Worm (Caenorhabditis elegans) whole organism, mixed stage, embryonic: ENCODE results near the gene T28A8.8.

Experiments used
- M03D4.4 ChIP-seq: sonication (generic microtip); optimal IDR thresholded peaks from 2 replicates; lab custom pipeline; 2017; ENCODE audit warnings: mild to moderate bottlenecking, missing genetic modification characterization, missing compliant biosample characterization
- bed-3 ChIP-seq: fragments of 200-800 bp; sonication (Bioruptor generic); optimal IDR thresholded peaks from 3 replicates; lab custom pipeline; 2018; ENCODE audit warnings: mild to moderate bottlenecking, missing genetic modification characterization, moderate library complexity, missing compliant biosample characterization
- blmp-1 ChIP-seq: fragments of 150-350 bp; optimal IDR thresholded peaks from 2 replicates; lab custom pipeline; 2014; ENCODE audit warnings: missing biosample characterization, missing genetic modification characterization
- ceh-39 ChIP-seq: fragments of 150-350 bp; optimal IDR thresholded peaks from 2 replicates; lab custom pipeline; 2014; ENCODE audit warnings: missing biosample characterization, missing genetic modification characterization
- ceh-43 ChIP-seq: fragments of 200-800 bp; sonication (Bioruptor generic); optimal IDR thresholded peaks from 2 replicates; lab custom pipeline; 2018; ENCODE audit warnings: mild to moderate bottlenecking, missing genetic modification characterization, moderate library complexity, missing compliant biosample characterization
- ceh-83 ChIP-seq: fragments of 200-800 bp; sonication (Bioruptor generic); optimal IDR thresholded peaks from 2 replicates; lab custom pipeline; 2018; ENCODE audit warnings: mild to moderate bottlenecking, missing genetic modification characterization, missing compliant biosample characterization
- ces-1 ChIP-seq: fragments of 150-350 bp; optimal IDR thresholded peaks from 2 replicates; lab custom pipeline; 2014; ENCODE audit warnings: missing biosample characterization, missing genetic modification reagents, missing genetic modification characterization
- cnd-1 ChIP-seq: fragments of 200-800 bp; sonication (Bioruptor generic); optimal IDR thresholded peaks from 2 replicates; lab custom pipeline; 2018; ENCODE audit warnings: mild to moderate bottlenecking, missing genetic modification characterization, missing compliant biosample characterization
- elt-1 ChIP-seq: sonication (generic microtip); optimal IDR thresholded peaks from 2 replicates; lab custom pipeline; 2017; ENCODE audit warnings: missing genetic modification characterization, mild to moderate bottlenecking, missing compliant biosample characterization, antibody characterized with exemption, moderate library complexity, borderline replicate concordance; ENCODE audit not compliant: insufficient read depth
- elt-3 ChIP-seq: fragments of 150-350 bp; optimal IDR thresholded peaks from 2 replicates; lab custom pipeline; 2014; ENCODE audit warnings: missing biosample characterization, missing genetic modification characterization
- flh-1 ChIP-seq: fragments of 200-800 bp; sonication (Bioruptor generic); optimal IDR thresholded peaks from 2 replicates; lab custom pipeline; 2018; ENCODE audit warnings: mild to moderate bottlenecking, missing genetic modification characterization, moderate library complexity, missing compliant biosample characterization
- ham-2 ChIP-seq: fragments of 200-800 bp; sonication (Bioruptor generic); optimal IDR thresholded peaks from 2 replicates; lab custom pipeline; 2018; ENCODE audit warnings: mild to moderate bottlenecking, missing genetic modification characterization, missing compliant biosample characterization
- hlh-1 ChIP-seq: fragments of 150-350 bp; optimal IDR thresholded peaks from 2 replicates; lab custom pipeline; 2014; ENCODE audit warnings: missing biosample characterization, missing genetic modification reagents, missing genetic modification characterization
- lin-32 ChIP-seq: fragments of 200-800 bp; sonication (Bioruptor generic); optimal IDR thresholded peaks from 2 replicates; lab custom pipeline; 2018; ENCODE audit warnings: mild to moderate bottlenecking, missing genetic modification characterization, missing compliant biosample characterization
- lsy-2 ChIP-seq: fragments of 150-350 bp; optimal IDR thresholded peaks from 2 replicates; lab custom pipeline; 2014; ENCODE audit warnings: missing biosample characterization, missing genetic modification characterization
- mab-5 ChIP-seq: fragments of 150-350 bp; optimal IDR thresholded peaks from 2 replicates; lab custom pipeline; 2014; ENCODE audit warnings: missing biosample characterization, missing genetic modification characterization
- mep-1 ChIP-seq: fragments of 150-350 bp; optimal IDR thresholded peaks from 2 replicates; lab custom pipeline; 2017; ENCODE audit warnings: missing biosample characterization, missing genetic modification reagents, missing genetic modification characterization, inconsistent platforms
- mls-2 ChIP-seq: sonication (generic microtip); optimal IDR thresholded peaks from 2 replicates; lab custom pipeline; 2016; ENCODE audit warnings: mild to moderate bottlenecking, missing genetic modification characterization, moderate library complexity, missing compliant biosample characterization
- nhr-12 ChIP-seq: fragments of 150-350 bp; optimal IDR thresholded peaks from 2 replicates; lab custom pipeline; 2014; ENCODE audit warnings: missing biosample characterization, missing genetic modification characterization
- nhr-2 ChIP-seq: fragments of 150-350 bp; optimal IDR thresholded peaks from 2 replicates; lab custom pipeline; 2014; ENCODE audit warnings: missing biosample characterization, missing genetic modification characterization
- nhr-237 ChIP-seq: fragments of 150-350 bp; optimal IDR thresholded peaks from 2 replicates; lab custom pipeline; 2014; ENCODE audit warnings: missing biosample characterization, missing genetic modification characterization
- nhr-28 ChIP-seq: fragments of 150-350 bp; optimal IDR thresholded peaks from 2 replicates; lab custom pipeline; 2014; ENCODE audit warnings: missing biosample characterization, missing genetic modification characterization
- pha-4 ChIP-seq: fragments of 150-350 bp; optimal IDR thresholded peaks from 2 replicates; lab custom pipeline; 2018; ENCODE audit warnings: missing biosample characterization, missing genetic modification reagents, missing genetic modification characterization
- sem-2 ChIP-seq: fragments of 200-800 bp; sonication (Bioruptor generic); optimal IDR thresholded peaks from 2 replicates; lab custom pipeline; 2018; ENCODE audit warnings: mild to moderate bottlenecking, missing genetic modification characterization, missing compliant biosample characterization
- snpc-4 ChIP-seq: fragments of 150-350 bp; optimal IDR thresholded peaks from 2 replicates; lab custom pipeline; 2014; ENCODE audit warnings: missing biosample characterization, missing genetic modification characterization
- sptf-1 ChIP-seq: sonication (generic microtip); optimal IDR thresholded peaks from 2 replicates; lab custom pipeline; 2017; ENCODE audit warnings: mild to moderate bottlenecking, missing genetic modification characterization, moderate library complexity, missing compliant biosample characterization
- tbx-8 ChIP-seq: fragments of 200-800 bp; sonication (Bioruptor generic); optimal IDR thresholded peaks from 2 replicates; lab custom pipeline; 2018; ENCODE audit warnings: mild to moderate bottlenecking, missing genetic modification characterization, moderate library complexity, missing compliant biosample characterization
- unc-120 ChIP-seq: sonication (generic microtip); optimal IDR thresholded peaks from 2 replicates; lab custom pipeline; 2017; ENCODE audit warnings: missing genetic modification characterization, missing compliant biosample characterization; ENCODE audit not compliant: poor library complexity, severe bottlenecking
- unc-39 ChIP-seq: fragments of 150-350 bp; optimal IDR thresholded peaks from 2 replicates; lab custom pipeline; 2014; ENCODE audit warnings: missing biosample characterization, missing genetic modification characterization
- unc-62 ChIP-seq: fragments of 150-350 bp; optimal IDR thresholded peaks from 2 replicates; lab custom pipeline; 2014; ENCODE audit warnings: missing biosample characterization, missing genetic modification reagents, missing genetic modification characterization
- zip-8 ChIP-seq: fragments of 150-350 bp; optimal IDR thresholded peaks from 2 replicates; lab custom pipeline; 2014; ENCODE audit warnings: missing biosample characterization, missing genetic modification characterization

T28A8.8 gene

ce11 chrIII:13535735-13536390 lies 33.2 kb downstream of the T28A8.8 start:
- TF ChIP-seq pha-4 (tag; lab: Kevin White, UChicago): no peak
- TF ChIP-seq unc-120: no peak
- no peak for TF ChIP-seq snpc-4 (tag; lab: Kevin White, UChicago)
- TF ChIP-seq flh-1: no peak
- no peak for TF ChIP-seq blmp-1 (tag; lab: Kevin White, UChicago)
- TF ChIP-seq nhr-237 (tag; lab: Kevin White, UChicago): no peak
- TF ChIP-seq nhr-12 (tag; lab: Kevin White, UChicago): no peak
- no peak for TF ChIP-seq mep-1 (tag; lab: Kevin White, UChicago)
- TF ChIP-seq hlh-1 (tag; lab: Kevin White, UChicago): no peak
- TF ChIP-seq ceh-83 (GFP tag; lab: Kevin White, UChicago): no peak
- TF ChIP-seq, all 35 proteins: peak for 0

- no peak for TF ChIP-seq mep-1 (tag; lab: Kevin White, UChicago)
- no peak for TF ChIP-seq sem-2 (GFP tag; lab: Kevin White, UChicago)
- TF ChIP-seq bed-3 (GFP tag; lab: Kevin White, UChicago): no peak
- no peak for TF ChIP-seq elt-3 (tag; lab: Kevin White, UChicago)
- TF ChIP-seq unc-120: no peak
- no peak for TF ChIP-seq nhr-237 (tag; lab: Kevin White, UChicago)
- no peak for TF ChIP-seq ham-2 (GFP tag; lab: Kevin White, UChicago)
- TF ChIP-seq tbx-8 (GFP tag; lab: Kevin White, UChicago): no peak
- TF ChIP-seq unc-62 (GFP tag; lab: Kevin White, UChicago): no peak
- no peak for TF ChIP-seq elt-1 (tag; lab: Kevin White, UChicago)
Measured at ce11 chrIII:13540791-13541190, 38.2 kb downstream of the T28A8.8 start.

- no peak for TF ChIP-seq nhr-28 (tag; lab: Kevin White, UChicago)
- TF ChIP-seq nhr-237 (tag; lab: Kevin White, UChicago): no peak
Measured at ce11 chrIII:13542458-13542857, 39.8 kb downstream of the T28A8.8 start.

ce11 chrIII:13543434-13543833 lies 40.8 kb downstream of the T28A8.8 start, which contains the start of gene acs-5:
acs-5 (minus strand) TSS chrIII:13543534.
- TF ChIP-seq ces-1 (GFP tag; lab: Kevin White, UChicago) (no peak), ceh-39 (tag; lab: Kevin White, UChicago) (no peak), cnd-1 (tag; lab: Kevin White, UChicago) (no peak), mab-5 (tag; lab: Kevin White, UChicago) (no peak), M03D4.4 (tag; lab: Kevin White, UChicago) (no peak), sptf-1 (tag; lab: Kevin White, UChicago) (no peak), ham-2 (GFP tag; lab: Kevin White, UChicago) (no peak), zip-8 (tag; lab: Kevin White, UChicago) (no peak), mls-2 (no peak), elt-3 (tag; lab: Kevin White, UChicago) (no peak), lin-32 (GFP tag; lab: Kevin White, UChicago) (no peak), hlh-1 (tag; lab: Kevin White, UChicago) (no peak), ceh-43 (GFP tag; lab: Kevin White, UChicago) (no peak), unc-39 (tag; lab: Kevin White, UChicago) (no peak), elt-1 (tag; lab: Kevin White, UChicago) (no peak), nhr-2 (no peak), nhr-237 (tag; lab: Kevin White, UChicago) (no peak), unc-62 (GFP tag; lab: Kevin White, UChicago) (no peak), mep-1 (tag; lab: Kevin White, UChicago) (no peak)
- TF ChIP-seq, all 35 proteins: peak for 0

ce11 chrIII:13544593-13544992 lies 42.0 kb downstream of the T28A8.8 start:
- no peak for TF ChIP-seq nhr-12 (tag; lab: Kevin White, UChicago)
- no peak for TF ChIP-seq ham-2 (GFP tag; lab: Kevin White, UChicago)
- no peak for TF ChIP-seq tbx-8 (GFP tag; lab: Kevin White, UChicago)
- TF ChIP-seq ceh-39 (tag; lab: Kevin White, UChicago): no peak
- TF ChIP-seq blmp-1 (tag; lab: Kevin White, UChicago): no peak
- TF ChIP-seq lsy-2 (tag; lab: Kevin White, UChicago): no peak
- TF ChIP-seq unc-120: no peak
- TF ChIP-seq unc-62 (GFP tag; lab: Kevin White, UChicago): no peak
- TF ChIP-seq mls-2: no peak
- no peak for TF ChIP-seq mep-1 (tag; lab: Kevin White, UChicago)
- TF ChIP-seq ceh-43 (GFP tag; lab: Kevin White, UChicago): no peak
- TF ChIP-seq elt-1 (tag; lab: Kevin White, UChicago): no peak
- TF ChIP-seq elt-3 (tag; lab: Kevin White, UChicago): no peak
- TF ChIP-seq unc-39 (tag; lab: Kevin White, UChicago): no peak
